Fruit fly (Drosophila melanogaster) S2 (cell line): Measurements from ENCODE around the gene CG11037.

Source experiments
- CG8478 ChIP-seq: fragments of >200 bp; optimal IDR thresholded peaks from 2 replicates; lab custom pipeline; 2018
- CTCF ChIP-seq, 2 experiments: fragments of >200 bp; optimal IDR thresholded peaks; 2 replicates each; lab custom pipeline; 2018

CG11037 gene

DNA sequence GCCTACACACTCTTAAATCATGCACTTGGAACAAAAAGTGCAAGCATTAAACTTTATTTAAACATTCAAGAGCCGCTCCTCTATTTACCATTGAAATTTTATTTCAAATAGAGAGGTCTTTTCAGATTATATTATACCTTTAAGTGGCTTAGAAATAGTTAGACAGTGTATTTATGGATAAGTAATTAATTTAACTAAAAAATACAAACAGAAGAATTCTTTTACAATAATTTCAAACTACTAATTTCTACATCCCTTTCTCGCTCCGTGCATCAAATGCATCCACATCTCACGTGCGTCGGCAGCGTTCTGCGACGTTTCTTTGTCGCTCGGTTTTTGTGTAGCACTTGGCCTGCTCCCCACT lies 11.1 kb downstream of the CG11037 start:
- no peak for TF ChIP-seq CTCF (optimal IDR thresholded peaks at IDR 0.05; lab: Kevin White, UChicago)

DNA sequence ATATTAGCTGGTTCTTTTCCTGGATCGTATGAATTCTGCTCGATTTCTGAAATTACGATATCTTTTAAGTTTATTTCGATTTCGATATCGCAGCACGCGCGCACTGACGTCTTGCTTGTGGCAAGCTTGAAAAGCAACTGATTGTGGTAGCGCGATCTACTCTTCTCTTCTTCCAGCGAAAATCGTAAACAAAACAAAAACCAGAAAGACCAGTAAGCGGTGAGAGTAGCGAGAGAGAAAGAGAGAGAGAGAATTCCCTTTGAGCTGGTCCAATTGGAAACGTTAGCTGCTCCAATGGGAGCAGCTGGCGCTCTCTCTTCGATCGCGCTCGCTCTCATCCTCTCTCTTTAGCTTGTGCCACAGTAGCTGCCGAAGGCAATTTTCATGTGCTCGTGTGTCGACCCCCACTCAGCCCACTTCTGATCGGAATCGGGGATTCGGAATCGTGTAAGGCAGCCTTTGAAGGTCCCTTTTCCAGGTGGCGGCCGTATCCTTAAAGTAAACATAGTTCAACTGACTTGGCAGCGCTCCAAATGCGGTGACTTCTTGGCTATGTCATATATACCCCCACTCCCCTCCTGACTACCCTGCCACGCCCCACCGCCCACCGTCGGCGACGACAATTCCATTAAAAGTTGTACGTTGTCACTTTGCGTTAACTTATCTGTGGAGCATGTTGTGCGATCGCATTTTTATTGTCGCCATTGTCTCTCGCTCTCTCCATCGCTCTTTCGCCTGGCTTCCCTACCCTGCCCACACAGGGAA lies 11.6 kb downstream of the CG11037 start, which contains the start of gene fng:
Gene fng, minus strand, starts transcription at position 142 of the 765 bp plus-strand sequence.
- no peak for TF ChIP-seq CG8478 (lab: Kevin White, UChicago)
- no peak for TF ChIP-seq CTCF (optimal IDR thresholded peaks at IDR 0.05; lab: Kevin White, UChicago)

DNA sequence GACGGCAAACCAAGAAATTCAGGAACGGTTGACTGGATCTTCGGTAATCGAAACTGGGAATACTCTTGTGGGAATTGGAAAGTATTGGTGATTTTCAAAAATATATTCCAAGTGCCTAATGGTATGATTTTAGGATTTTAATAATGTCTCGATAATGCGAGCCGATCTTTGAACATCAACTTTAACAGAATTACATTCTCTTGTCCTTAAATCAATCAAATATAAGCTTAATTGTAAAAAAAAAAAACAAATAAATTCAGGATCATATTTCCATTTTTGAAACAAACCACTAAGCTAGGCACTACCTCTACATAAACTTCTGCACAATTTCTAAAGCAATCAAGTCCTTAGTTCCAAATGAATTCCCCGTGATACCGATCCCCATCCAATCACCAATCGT lies 12.8 kb downstream of the CG11037 start:
- TF ChIP-seq CG8478 (lab: Kevin White, UChicago), result no peak
- no peak for TF ChIP-seq CTCF (optimal IDR thresholded peaks at IDR 0.05; lab: Kevin White, UChicago)

DNA sequence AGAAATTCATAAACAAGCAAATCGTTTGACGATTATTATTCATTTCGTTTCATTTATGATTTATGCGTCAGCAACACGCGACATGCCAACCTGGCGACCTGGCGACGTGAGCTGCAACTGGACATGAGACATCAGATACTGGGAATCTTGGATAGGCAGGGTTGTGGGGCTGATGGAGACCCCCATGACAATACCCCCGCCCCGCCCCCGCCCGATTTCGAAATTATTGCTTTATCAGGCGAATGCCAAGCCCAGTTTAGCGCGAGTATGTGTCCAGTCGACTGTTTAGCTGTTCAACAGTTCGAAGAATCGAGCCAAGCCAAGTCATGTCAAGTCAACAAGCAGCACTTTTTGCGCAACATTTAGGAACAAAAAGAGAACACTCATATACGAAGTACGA lies 14.2 kb downstream of the CG11037 start:
- no peak for TF ChIP-seq CTCF (optimal IDR thresholded peaks at IDR 0.05; lab: Kevin White, UChicago)
- TF ChIP-seq CG8478 (lab: Kevin White, UChicago), result no peak

DNA sequence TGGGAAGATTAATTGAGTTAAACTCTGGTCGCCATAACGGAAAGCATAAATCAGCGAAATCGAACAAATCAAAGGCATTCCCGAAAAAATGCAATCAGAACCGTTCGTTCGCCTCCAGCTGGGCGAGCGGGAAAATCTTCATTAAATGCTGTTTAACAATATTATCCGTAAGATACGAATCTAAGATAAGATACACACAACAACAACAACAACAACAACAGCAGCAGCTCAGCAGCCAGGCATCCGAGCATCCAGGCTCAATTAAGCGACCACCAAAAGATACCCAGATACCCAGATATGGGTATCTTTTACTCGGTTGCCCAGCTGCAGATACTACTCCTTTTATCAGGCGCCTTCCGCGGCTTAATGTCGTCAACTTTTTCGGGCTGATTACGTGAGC lies 15.1 kb downstream of the CG11037 start:
- no peak for TF ChIP-seq CTCF (optimal IDR thresholded peaks at IDR 0.05; lab: Kevin White, UChicago)
- no peak for TF ChIP-seq CG8478 (lab: Kevin White, UChicago)

DNA sequence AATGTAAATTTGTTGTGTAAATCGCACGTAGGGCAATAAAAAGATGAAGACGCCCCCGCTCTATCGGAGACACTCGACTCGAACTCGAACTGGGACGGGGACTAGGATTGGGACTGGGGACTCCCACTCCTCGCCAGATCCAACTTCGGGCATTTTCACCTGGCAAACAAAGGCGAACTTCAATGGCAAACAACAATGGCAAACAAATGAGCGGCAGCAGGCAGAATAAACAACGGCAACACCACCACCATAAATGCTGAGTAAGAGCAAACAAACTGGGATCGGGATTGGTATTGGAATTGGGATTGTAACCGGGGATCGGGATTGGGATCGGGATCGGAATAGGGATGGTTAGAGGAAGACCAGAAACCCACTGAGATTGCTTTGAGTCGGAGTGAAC lies 17.0 kb downstream of the CG11037 start:
- TF ChIP-seq CG8478 (lab: Kevin White, UChicago), result no peak
- TF ChIP-seq CTCF (optimal IDR thresholded peaks at IDR 0.05; lab: Kevin White, UChicago), result no peak

DNA sequence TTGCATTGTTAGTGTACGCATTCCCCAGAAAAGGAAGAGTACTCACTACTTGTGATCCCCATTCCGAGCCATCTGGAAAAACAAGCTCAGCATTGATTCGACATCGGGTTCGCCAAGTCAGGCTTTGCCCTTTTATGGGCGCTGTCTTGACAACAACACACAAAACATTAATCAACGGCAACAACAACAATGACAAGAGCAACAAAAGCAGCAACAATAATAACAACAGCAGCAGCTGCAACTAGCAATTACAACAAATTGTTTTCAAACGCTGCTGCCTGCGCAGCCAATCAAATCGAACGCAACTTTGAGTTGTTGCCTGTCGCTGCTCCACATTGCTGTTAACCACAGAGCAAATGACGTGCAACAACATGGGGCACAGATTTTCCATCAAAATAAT lies 19.1 kb downstream of the CG11037 start:
- TF ChIP-seq CG8478 (lab: Kevin White, UChicago) (no peak), CTCF (optimal IDR thresholded peaks at IDR 0.05; lab: Kevin White, UChicago) (no peak)

DNA sequence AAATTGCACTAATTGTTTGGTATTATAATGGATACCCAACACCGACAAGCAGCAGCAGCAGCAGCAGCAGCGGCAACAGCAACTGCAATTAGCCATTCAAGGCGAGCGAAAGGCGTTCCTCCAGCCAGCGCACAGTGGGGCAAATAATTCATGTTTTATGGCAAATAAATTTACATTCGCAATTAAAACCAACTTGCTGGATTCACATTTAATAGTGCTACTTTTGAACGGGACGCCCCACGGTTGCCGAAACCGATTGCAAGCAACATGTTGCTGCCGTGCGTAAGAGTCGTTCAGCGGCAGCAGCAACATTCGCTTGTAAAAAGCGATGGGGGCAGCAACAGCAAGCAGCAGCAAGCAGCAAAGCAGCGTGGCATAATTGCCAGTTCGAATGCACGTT lies 27.5 kb downstream of the CG11037 start:
- TF ChIP-seq CTCF (optimal IDR thresholded peaks at IDR 0.05; lab: Kevin White, UChicago) (no peak), CG8478 (lab: Kevin White, UChicago) (no peak)

DNA sequence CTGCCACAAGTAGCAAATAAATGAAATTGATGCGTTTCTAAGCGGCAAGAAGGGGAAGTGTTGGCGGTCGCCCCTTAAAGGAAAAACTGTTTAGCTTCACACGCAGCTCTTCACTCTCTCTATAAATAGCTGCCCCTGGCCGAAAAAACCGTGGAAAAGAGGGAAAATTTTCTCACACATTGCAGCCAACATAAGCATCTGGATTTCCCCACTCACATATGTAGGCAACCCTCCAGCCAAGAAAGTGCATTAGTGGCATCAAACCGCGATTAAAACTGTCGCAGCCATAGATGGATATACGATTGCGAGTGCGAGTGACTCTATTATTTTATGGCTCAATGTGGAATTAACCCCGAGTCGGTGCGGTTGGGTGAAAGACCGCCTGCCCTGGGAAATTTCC lies 28.6 kb downstream of the CG11037 start:
- TF ChIP-seq CTCF (optimal IDR thresholded peaks at IDR 0.05; lab: Kevin White, UChicago), result no peak
- TF ChIP-seq CG8478 (lab: Kevin White, UChicago), result no peak

DNA sequence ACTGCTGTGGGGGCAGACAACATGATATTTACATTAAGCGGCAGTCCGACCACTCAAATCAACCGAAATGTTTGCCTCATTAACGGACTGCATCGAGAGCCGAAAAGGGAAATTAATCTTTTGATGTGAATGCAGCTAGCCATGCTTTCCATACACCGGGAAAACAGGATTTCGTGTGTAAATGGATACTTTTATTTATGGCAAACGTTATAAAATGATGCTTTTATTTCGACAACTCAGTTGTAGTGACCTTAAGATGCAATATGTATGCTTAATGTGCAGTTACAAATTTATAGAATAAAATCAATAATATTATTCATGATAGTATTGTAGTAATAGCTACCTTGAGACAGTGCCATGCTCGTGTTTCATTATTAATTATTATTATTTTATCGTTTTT lies 29.7 kb downstream of the CG11037 start:
- TF ChIP-seq CTCF (optimal IDR thresholded peaks at IDR 0.05; lab: Kevin White, UChicago), result no peak
- TF ChIP-seq CG8478 (lab: Kevin White, UChicago), result no peak

DNA sequence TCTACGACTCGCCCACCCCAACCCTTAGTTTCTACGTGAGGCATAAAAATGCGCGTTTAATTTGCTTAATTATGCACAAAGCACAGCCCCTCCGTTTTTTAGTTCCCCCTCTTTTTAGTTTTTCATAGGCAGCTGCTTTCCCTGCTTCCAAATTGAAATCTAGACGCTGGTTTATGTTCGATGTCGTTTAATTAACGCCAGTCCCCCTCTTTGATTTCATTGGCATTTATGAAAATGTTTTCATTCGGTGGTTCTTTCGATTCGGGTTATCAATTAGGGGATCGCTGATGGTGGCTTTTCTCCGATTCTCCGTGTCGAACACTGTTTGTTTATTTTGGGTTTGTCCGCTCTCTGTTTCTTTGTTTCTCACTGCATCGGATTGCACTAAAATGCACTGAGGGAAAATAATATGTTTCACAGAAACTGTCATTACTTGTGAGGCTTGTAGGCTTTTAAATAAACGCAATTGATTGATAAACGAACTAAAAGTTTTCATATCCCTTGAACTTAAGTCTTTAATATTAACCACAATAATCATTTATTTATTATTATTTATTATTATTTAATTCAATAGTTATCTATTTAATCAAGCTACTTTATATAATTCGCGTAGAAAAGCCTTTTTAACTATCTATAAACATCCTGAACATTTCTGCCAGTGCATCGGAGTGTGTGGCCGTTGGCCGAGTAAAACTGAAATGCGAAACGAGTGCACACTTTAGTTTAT lies 31.0 kb downstream of the CG11037 start:
- no peak for TF ChIP-seq CG8478 (lab: Kevin White, UChicago)

DNA sequence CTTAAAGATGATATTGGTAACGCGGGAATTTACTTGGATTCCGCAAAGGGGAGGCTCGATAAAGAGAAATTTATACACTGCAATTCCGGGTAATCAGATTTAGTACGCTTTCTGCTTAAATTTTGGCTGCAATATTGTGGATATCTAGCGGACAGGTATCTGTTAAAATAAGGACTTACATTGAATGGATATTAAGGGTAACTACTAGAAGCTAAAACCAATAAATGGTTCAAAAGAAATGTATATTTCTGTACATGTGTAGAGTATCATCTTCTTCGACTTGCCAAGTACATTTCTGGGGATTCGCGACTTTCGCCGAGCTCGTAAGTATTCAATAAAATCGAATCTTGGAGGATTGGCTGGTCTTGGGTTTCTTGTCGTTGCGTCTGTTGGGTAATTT lies 31.8 kb downstream of the CG11037 start:
- TF ChIP-seq CTCF (optimal IDR thresholded peaks at IDR 0.05; lab: Kevin White, UChicago) (no peak), CG8478 (lab: Kevin White, UChicago) (no peak)

DNA sequence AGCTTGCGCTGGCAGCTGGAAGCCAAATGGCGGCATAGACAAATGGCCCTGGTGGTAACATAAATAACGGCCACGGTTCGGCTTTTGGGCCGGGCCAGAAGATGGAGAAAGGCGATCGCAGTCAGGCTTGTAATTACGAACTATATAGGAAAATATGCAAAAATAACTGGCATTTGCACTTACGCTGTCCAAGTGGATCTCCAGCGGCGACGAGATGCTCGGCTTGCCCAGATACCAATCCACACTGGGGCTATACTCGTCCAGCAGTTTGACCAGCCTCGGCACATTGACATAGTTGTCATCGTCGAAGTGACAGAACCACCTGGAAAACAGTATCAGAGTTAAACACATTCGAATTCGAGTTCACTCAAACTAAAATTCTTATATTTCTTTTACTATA lies 33.7 kb downstream of the CG11037 start, which contains the start of gene CG10589:
Gene CG10589, plus strand, starts transcription at position 301 of the 400 bp plus-strand sequence.
- TF ChIP-seq CTCF (optimal IDR thresholded peaks at IDR 0.05; lab: Kevin White, UChicago), result no peak
- TF ChIP-seq CG8478 (lab: Kevin White, UChicago), result no peak

DNA sequence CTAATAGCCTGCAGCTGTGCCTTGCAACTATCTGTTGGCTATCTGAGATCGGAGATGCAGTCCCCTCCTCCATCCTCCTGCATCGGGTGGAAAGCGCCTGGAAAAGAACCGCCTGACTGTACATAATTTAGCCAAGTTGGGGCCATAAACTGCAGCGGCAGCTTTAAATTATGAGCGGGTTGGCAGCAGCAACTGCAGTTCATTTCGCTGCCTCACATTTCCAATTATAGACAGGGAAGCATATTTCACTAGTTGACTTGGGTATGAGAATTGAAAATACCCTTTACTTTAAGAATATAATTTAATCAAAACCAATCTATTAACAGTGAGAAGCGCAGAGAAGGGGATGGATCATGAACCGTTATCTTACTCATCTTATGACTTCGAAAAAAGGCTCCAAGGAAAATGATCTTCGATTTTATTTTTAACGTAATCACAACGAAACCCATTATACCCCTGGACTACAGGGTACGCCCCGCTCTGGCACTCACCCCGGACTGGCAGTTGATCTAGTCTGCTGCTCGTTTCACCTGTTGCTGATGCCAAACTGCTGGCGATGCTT lies 38.1 kb downstream of the CG11037 start:
- TF ChIP-seq CG8478 (lab: Kevin White, UChicago), result no peak

DNA sequence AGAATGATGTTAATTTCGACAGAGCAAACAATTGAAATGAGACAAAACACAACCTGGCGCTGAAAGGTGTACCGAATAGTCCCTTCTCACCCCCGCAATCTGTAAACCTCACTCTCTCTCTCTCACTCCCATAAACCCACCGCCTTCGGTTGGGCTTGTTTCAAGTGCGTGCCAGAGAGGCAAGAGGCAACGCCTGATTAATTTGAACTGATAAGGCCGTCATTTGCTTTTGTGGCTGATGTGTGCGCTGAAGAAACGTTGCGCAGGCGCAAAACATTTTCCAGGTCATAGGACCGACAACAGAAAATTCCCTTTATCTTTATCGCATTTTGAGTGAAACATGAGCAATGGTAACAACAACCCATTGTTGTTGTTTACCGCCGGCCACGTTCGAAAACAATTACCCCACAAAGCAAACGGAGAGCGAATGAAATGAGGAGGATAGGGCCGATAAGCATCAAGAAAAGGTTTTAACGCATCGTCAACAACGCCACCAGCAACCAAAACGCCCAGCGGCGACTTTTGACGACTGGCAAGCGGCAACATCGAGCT lies 38.8 kb downstream of the CG11037 start:
- TF ChIP-seq CG8478 (lab: Kevin White, UChicago) (no peak), CTCF (optimal IDR thresholded peaks at IDR 0.05; lab: Kevin White, UChicago) (no peak)
